Fruit fly (Drosophila melanogaster) Kc167 (cell line): ENCODE data around the gene CG31848.

Experiments
- Myc ChIP-seq: fragments of >200 bp; optimal IDR thresholded peaks from 2 replicates; lab custom pipeline; 2017; ENCODE audit warnings: missing external identifiers
- Sin3A ChIP-seq: fragments of >200 bp; optimal IDR thresholded peaks from 2 replicates; lab custom pipeline; 2018; ENCODE audit warnings: missing external identifiers
- h ChIP-seq: fragments of >200 bp; optimal IDR thresholded peaks from 3 replicates; lab custom pipeline; 2018; ENCODE audit warnings: missing external identifiers
- insv ChIP-seq: fragments of >200 bp; optimal IDR thresholded peaks from 3 replicates; lab custom pipeline; 2018; ENCODE audit warnings: missing external identifiers
- psq ChIP-seq: fragments of >200 bp; optimal IDR thresholded peaks from 2 replicates; lab custom pipeline; 2017; ENCODE audit warnings: missing external identifiers
- ttk ChIP-seq: sonication (Bioruptor generic); optimal IDR thresholded peaks from 2 replicates; lab custom pipeline; 2017; ENCODE audit warnings: missing external identifiers

The CG31848 gene

dm6 chr2L:13286456-13286855, 20.8 kb upstream of the CG31848 start, which contains the start of the genes Drep4 and Uvrag:
Drep4 (minus strand) TSS chr2L:13286462.
Uvrag (plus strand) TSS chr2L:13286777.
- TF ChIP-seq psq (no peak), Sin3A (lab: Kevin White, UChicago) (no peak), ttk (lab: Kevin White, UChicago) (no peak), insv (no peak), h (no peak), Myc (no peak)

- no peak for TF ChIP-seq Sin3A (lab: Kevin White, UChicago)
- TF ChIP-seq Myc: no peak
- TF ChIP-seq h: no peak
- no peak for TF ChIP-seq insv
- no peak for TF ChIP-seq ttk (lab: Kevin White, UChicago)
- TF ChIP-seq psq: no peak
Measured at dm6 chr2L:13285791-13286190, 20.1 kb upstream of the CG31848 start.

dm6 chr2L:13272541-13272940, 6.9 kb upstream of the CG31848 start:
- no peak for TF ChIP-seq Sin3A (lab: Kevin White, UChicago)
- TF ChIP-seq psq: no peak
- TF ChIP-seq h: no peak
- no peak for TF ChIP-seq ttk (lab: Kevin White, UChicago)
- no peak for TF ChIP-seq insv
- no peak for TF ChIP-seq Myc

- no peak for TF ChIP-seq Sin3A (lab: Kevin White, UChicago)
- no peak for TF ChIP-seq psq
- TF ChIP-seq h: no peak
- no peak for TF ChIP-seq ttk (lab: Kevin White, UChicago)
- TF ChIP-seq Myc: no peak
- TF ChIP-seq insv: no peak
Measured at dm6 chr2L:13268040-13268652, 2.5 kb upstream of the CG31848 start.

- TF ChIP-seq Myc (no peak), insv (no peak), ttk (lab: Kevin White, UChicago) (no peak), psq (no peak), h (no peak), Sin3A (lab: Kevin White, UChicago) (no peak)
Measured at dm6 chr2L:13266627-13267026, 951 bp upstream of the CG31848 start.

dm6 chr2L:13260740-13261139, 4.9 kb downstream of the CG31848 start, which contains the start of gene CG44085:
CG44085 (plus strand) TSS chr2L:13261008.
- no peak for TF ChIP-seq insv
- TF ChIP-seq Myc: no peak
- TF ChIP-seq psq: no peak

dm6 chr2L:13259643-13260042, 6.0 kb downstream of the CG31848 start, which contains the start of gene CG31730:
CG31730 (minus strand) TSS chr2L:13259743.
- TF ChIP-seq insv (no peak), Sin3A (lab: Kevin White, UChicago) (no peak), h (no peak), ttk (lab: Kevin White, UChicago) (no peak), Myc (no peak), psq (no peak)

- no peak for TF ChIP-seq Sin3A (lab: Kevin White, UChicago)
- no peak for TF ChIP-seq psq
- TF ChIP-seq ttk (lab: Kevin White, UChicago): no peak
- TF ChIP-seq h: no peak
- no peak for TF ChIP-seq Myc
- TF ChIP-seq insv: no peak
Measured at dm6 chr2L:13258702-13259101, 7.0 kb downstream of the CG31848 start.

- TF ChIP-seq Sin3A (lab: Kevin White, UChicago): no peak
- no peak for TF ChIP-seq Myc
- no peak for TF ChIP-seq psq
- TF ChIP-seq insv: no peak
- TF ChIP-seq ttk (lab: Kevin White, UChicago): no peak
- TF ChIP-seq h: no peak
Measured at dm6 chr2L:13257177-13257576, 8.5 kb downstream of the CG31848 start, which contains the start of gene Naa20B. Naa20B (plus strand) TSS chr2L:13257477.

- TF ChIP-seq h (no peak), Myc (no peak), psq (no peak), ttk (lab: Kevin White, UChicago) (no peak), insv (no peak), Sin3A (lab: Kevin White, UChicago) (no peak)
Measured at dm6 chr2L:13251167-13251566, 14.5 kb downstream of the CG31848 start.

- no peak for TF ChIP-seq ttk (lab: Kevin White, UChicago)
- TF ChIP-seq Sin3A (lab: Kevin White, UChicago): no peak
- no peak for TF ChIP-seq psq
- TF ChIP-seq insv: no peak
- no peak for TF ChIP-seq Myc
- TF ChIP-seq h: no peak
Measured at dm6 chr2L:13245855-13246645, 19.6 kb downstream of the CG31848 start, which contains the start of gene CG16820. CG16820 (plus strand) TSS chr2L:13246232.

- TF ChIP-seq h (no peak), ttk (lab: Kevin White, UChicago) (no peak), Myc (no peak), insv (no peak), Sin3A (lab: Kevin White, UChicago) (no peak), psq (no peak)
Measured at dm6 chr2L:13244759-13245308, 20.8 kb downstream of the CG31848 start.

dm6 chr2L:13239689-13240088, 26.0 kb downstream of the CG31848 start, which contains the start of gene Jhbp13:
Jhbp13 (plus strand) TSS chr2L:13239989.
- TF ChIP-seq Sin3A (lab: Kevin White, UChicago) (no peak), Myc (no peak), ttk (lab: Kevin White, UChicago) (no peak), h (no peak), psq (no peak), insv (no peak)
